Fruit fly (Drosophila melanogaster) whole organism, embryonic: ENCODE results near the gene fzo.

Source experiments
- Abd-B ChIP-seq: fragments of 200-800 bp; sonication (Bioruptor generic); optimal IDR thresholded peaks from 2 replicates; lab custom pipeline; 2018; ENCODE audit warnings: missing biosample characterization, mild to moderate bottlenecking, missing genetic modification characterization, moderate library complexity
- Adf1 ChIP-seq: fragments of 200-800 bp; sonication (Bioruptor generic); IDR thresholded peaks from 2 replicates; pipeline ENCODE4 v1.3.6; 2022; ENCODE audit warnings: missing biosample characterization, missing genetic modification characterization
- CG10959 ChIP-seq: fragments of 200-800 bp; sonication (Bioruptor generic); IDR thresholded peaks from 2 replicates; pipeline ENCODE4 v1.3.6; 2022; ENCODE audit warnings: missing biosample characterization, missing genetic modification characterization
- CG12744 ChIP-seq: fragments of 200-800 bp; sonication (Bioruptor generic); optimal IDR thresholded peaks from 2 replicates; lab custom pipeline; 2016; ENCODE audit warnings: missing biosample characterization, missing genetic modification characterization
- CG15479 ChIP-seq: fragments of 200-800 bp; sonication (Bioruptor generic); optimal IDR thresholded peaks from 3 replicates; lab custom pipeline; 2019; ENCODE audit warnings: missing biosample characterization, mild to moderate bottlenecking, missing genetic modification characterization, moderate library complexity
- CG1603 ChIP-seq: fragments of 200-800 bp; sonication (Bioruptor generic); optimal IDR thresholded peaks from 2 replicates; lab custom pipeline; 2019; ENCODE audit warnings: missing biosample characterization, mild to moderate bottlenecking, missing genetic modification characterization, moderate library complexity
- CG3847 ChIP-seq: fragments of 200-800 bp; sonication (Bioruptor generic); IDR thresholded peaks from 2 replicates; pipeline ENCODE4 v1.3.6; 2022; ENCODE audit warnings: missing biosample characterization, missing genetic modification characterization
- CG4282 ChIP-seq: fragments of 200-800 bp; sonication (Bioruptor generic); optimal IDR thresholded peaks from 2 replicates; lab custom pipeline; 2016; ENCODE audit warnings: missing biosample characterization, missing genetic modification characterization
- CG4707 ChIP-seq: fragments of 200-800 bp; sonication (Bioruptor generic); optimal IDR thresholded peaks from 2 replicates; lab custom pipeline; 2018; ENCODE audit warnings: missing biosample characterization, mild to moderate bottlenecking, missing genetic modification characterization, moderate library complexity
- CG7963 ChIP-seq: fragments of 200-800 bp; sonication (Bioruptor generic); IDR thresholded peaks from 3 replicates; pipeline ENCODE4 v1.3.6; 2022; ENCODE audit warnings: missing biosample characterization, missing genetic modification characterization; ENCODE audit not compliant: partially characterized antibody
- CG8290 ChIP-seq, 3 experiments: fragments of 200-800 bp; sonication (Bioruptor generic); optimal IDR thresholded peaks; 2 replicates each; lab custom pipeline; 2016 to 2019; ENCODE audit warnings: missing biosample characterization in 3 of 3, missing genetic modification characterization in 3 of 3, mild to moderate bottlenecking in 2 of 3, moderate library complexity in 1 of 3
- CG8478 ChIP-seq: fragments of >200 bp; optimal IDR thresholded peaks from 2 replicates; lab custom pipeline; 2018
- CG9609 ChIP-seq: fragments of 200-800 bp; sonication (Bioruptor generic); optimal IDR thresholded peaks from 3 replicates; lab custom pipeline; 2016; ENCODE audit warnings: missing biosample characterization, missing genetic modification characterization
- Doc2 ChIP-seq: fragments of 200-800 bp; sonication (Bioruptor generic); IDR thresholded peaks from 2 replicates; pipeline ENCODE4 v1.3.6; 2022; ENCODE audit warnings: missing biosample characterization, missing genetic modification characterization
- E2f2 ChIP-seq: fragments of 200-800 bp; sonication (Bioruptor generic); IDR thresholded peaks from 2 replicates; pipeline ENCODE4 v1.3.6; 2022; ENCODE audit warnings: missing biosample characterization, missing genetic modification characterization
- HHEX ChIP-seq: fragments of 200-800 bp; sonication (Bioruptor generic); optimal IDR thresholded peaks from 3 replicates; lab custom pipeline; 2017; ENCODE audit warnings: missing biosample characterization, mild to moderate bottlenecking, missing genetic modification characterization, missing genetic modification reagents
- Neu2 ChIP-seq: fragments of 200-800 bp; sonication (Bioruptor generic); optimal IDR thresholded peaks from 3 replicates; lab custom pipeline; 2016; ENCODE audit warnings: missing biosample characterization, missing genetic modification characterization, borderline replicate concordance
- NfI ChIP-seq: fragments of 200-800 bp; sonication (Bioruptor generic); optimal IDR thresholded peaks from 3 replicates; lab custom pipeline; 2018; ENCODE audit warnings: missing biosample characterization, mild to moderate bottlenecking, missing genetic modification characterization, moderate library complexity
- Oaz ChIP-seq: fragments of 200-800 bp; sonication (Bioruptor generic); IDR thresholded peaks from 2 replicates; pipeline ENCODE4 v1.3.6; 2022; ENCODE audit warnings: missing biosample characterization, missing genetic modification characterization
- Opbp ChIP-seq: fragments of 200-800 bp; sonication (Bioruptor generic); IDR thresholded peaks from 3 replicates; pipeline ENCODE4 v1.3.6; 2022; ENCODE audit warnings: missing biosample characterization, missing genetic modification characterization; ENCODE audit not compliant: partially characterized antibody
- Rx ChIP-seq: fragments of 200-800 bp; sonication (Bioruptor generic); IDR thresholded peaks from 2 replicates; pipeline ENCODE4 v1.3.6; 2022; ENCODE audit warnings: missing biosample characterization, missing genetic modification characterization
- Sox100B ChIP-seq: fragments of 200-800 bp; sonication (Bioruptor generic); optimal IDR thresholded peaks from 3 replicates; lab custom pipeline; 2018; ENCODE audit warnings: missing biosample characterization, mild to moderate bottlenecking, missing genetic modification characterization
- abd-A ChIP-seq: fragments of 200-800 bp; sonication (Bioruptor generic); optimal IDR thresholded peaks from 3 replicates; lab custom pipeline; 2019; ENCODE audit warnings: missing biosample characterization, mild to moderate bottlenecking, missing genetic modification characterization, moderate library complexity
- ase ChIP-seq: fragments of 200-800 bp; sonication (Bioruptor generic); IDR thresholded peaks from 3 replicates; pipeline ENCODE4 v1.3.6; 2022; ENCODE audit warnings: missing biosample characterization, missing genetic modification characterization
- bcd ChIP-seq: fragments of 200-800 bp; sonication (Bioruptor generic); optimal IDR thresholded peaks from 2 replicates; lab custom pipeline; 2017; ENCODE audit warnings: missing biosample characterization, mild to moderate bottlenecking, missing genetic modification characterization
- chif ChIP-seq, 2 experiments: fragments of 200-800 bp; sonication (Bioruptor generic); optimal IDR thresholded peaks; 3 replicates each; lab custom pipeline; 2016; ENCODE audit warnings: missing biosample characterization in 2 of 2, missing genetic modification characterization in 2 of 2
- chn ChIP-seq: fragments of 200-800 bp; sonication (Bioruptor generic); optimal IDR thresholded peaks from 2 replicates; lab custom pipeline; 2016; ENCODE audit warnings: missing biosample characterization, missing genetic modification characterization
- da ChIP-seq: fragments of 200-800 bp; sonication (Bioruptor generic); optimal IDR thresholded peaks from 2 replicates; lab custom pipeline; 2016; ENCODE audit warnings: missing biosample characterization, missing genetic modification characterization
- dm ChIP-seq: fragments of 200-800 bp; sonication (Bioruptor generic); optimal IDR thresholded peaks from 3 replicates; lab custom pipeline; 2016; ENCODE audit warnings: missing biosample characterization, missing genetic modification characterization
- exex ChIP-seq: fragments of 200-800 bp; sonication (Bioruptor generic); optimal IDR thresholded peaks from 4 replicates; lab custom pipeline; 2018; ENCODE audit warnings: missing biosample characterization, mild to moderate bottlenecking, missing genetic modification characterization, moderate library complexity
- fd64A ChIP-seq: fragments of 200-800 bp; sonication (Bioruptor generic); optimal IDR thresholded peaks from 3 replicates; lab custom pipeline; 2018; ENCODE audit warnings: missing biosample characterization, mild to moderate bottlenecking, missing genetic modification characterization
- ftz-f1 ChIP-seq: fragments of 200-800 bp; sonication (Bioruptor generic); optimal IDR thresholded peaks from 2 replicates; lab custom pipeline; 2016; ENCODE audit warnings: missing biosample characterization, missing genetic modification characterization
- fu2 ChIP-seq: fragments of 200-800 bp; sonication (Bioruptor generic); optimal IDR thresholded peaks from 2 replicates; lab custom pipeline; 2016; ENCODE audit warnings: missing biosample characterization, missing genetic modification characterization
- gcm2 ChIP-seq: fragments of 200-800 bp; sonication (Bioruptor generic); optimal IDR thresholded peaks from 2 replicates; lab custom pipeline; 2016; ENCODE audit warnings: missing biosample characterization, missing genetic modification characterization
- h ChIP-seq: fragments of >200 bp; optimal IDR thresholded peaks from 2 replicates; lab custom pipeline; 2017
- hbn ChIP-seq: fragments of 200-800 bp; sonication (Bioruptor generic); IDR thresholded peaks from 2 replicates; pipeline ENCODE4 v1.3.6; 2022; ENCODE audit warnings: missing biosample characterization, missing genetic modification characterization; ENCODE audit not compliant: partially characterized antibody
- insv ChIP-seq, 2 experiments: fragments of 200-800 bp; sonication (Bioruptor generic); optimal IDR thresholded peaks; 3 replicates each; lab custom pipeline; 2016 to 2018; ENCODE audit warnings: missing biosample characterization in 2 of 2, missing genetic modification characterization in 2 of 2
- lbe ChIP-seq: fragments of 200-800 bp; sonication (Bioruptor generic); optimal IDR thresholded peaks from 2 replicates; lab custom pipeline; 2016; ENCODE audit warnings: missing biosample characterization, mild to moderate bottlenecking, missing genetic modification characterization
- lmd ChIP-seq: fragments of 200-800 bp; sonication (Bioruptor generic); IDR thresholded peaks from 2 replicates; pipeline ENCODE4 v1.3.6; 2022; ENCODE audit warnings: missing biosample characterization, missing genetic modification characterization
- lola ChIP-seq, 3 experiments: fragments of >200 bp in 2 of 3; fragments of 200-800 bp in 1 of 3; sonication (Bioruptor generic) in 1 of 3; optimal IDR thresholded peaks; 2 replicates each; lab custom pipeline; 2017 to 2019; ENCODE audit warnings: missing biosample characterization in 3 of 3, missing genetic modification characterization in 3 of 3, mild to moderate bottlenecking in 1 of 3, moderate library complexity in 1 of 3
- pb ChIP-seq: fragments of 200-800 bp; sonication (Bioruptor generic); optimal IDR thresholded peaks from 3 replicates; lab custom pipeline; 2016; ENCODE audit warnings: missing biosample characterization, missing genetic modification characterization
- psq ChIP-seq: fragments of 200-800 bp; sonication (Bioruptor generic); optimal IDR thresholded peaks from 2 replicates; lab custom pipeline; 2017; ENCODE audit warnings: missing biosample characterization, missing genetic modification characterization
- salm ChIP-seq: fragments of 200-800 bp; sonication (Bioruptor generic); optimal IDR thresholded peaks from 2 replicates; lab custom pipeline; 2018; ENCODE audit warnings: missing biosample characterization, mild to moderate bottlenecking, missing genetic modification characterization
- slp2 ChIP-seq: fragments of 200-800 bp; sonication (Bioruptor generic); optimal IDR thresholded peaks from 2 replicates; lab custom pipeline; 2016; ENCODE audit warnings: missing biosample characterization, missing genetic modification characterization
- so ChIP-seq: fragments of 200-800 bp; sonication (Bioruptor generic); IDR thresholded peaks from 3 replicates; pipeline ENCODE4 v1.3.6; 2022; ENCODE audit warnings: missing biosample characterization, missing genetic modification characterization
- stwl ChIP-seq: fragments of 200-800 bp; sonication (Bioruptor generic); optimal IDR thresholded peaks from 3 replicates; lab custom pipeline; 2018; ENCODE audit warnings: missing biosample characterization, mild to moderate bottlenecking, missing genetic modification characterization, moderate library complexity
- tio ChIP-seq: fragments of 200-800 bp; sonication (Bioruptor generic); optimal IDR thresholded peaks from 2 replicates; lab custom pipeline; 2017; ENCODE audit warnings: missing biosample characterization, missing genetic modification characterization, inconsistent platforms
- tna ChIP-seq: fragments of 200-800 bp; sonication (Bioruptor generic); IDR thresholded peaks from 2 replicates; pipeline ENCODE4 v1.3.6; 2022; ENCODE audit warnings: missing biosample characterization, missing genetic modification characterization; ENCODE audit not compliant: partially characterized antibody
- wek ChIP-seq: fragments of 200-800 bp; sonication (Bioruptor generic); optimal IDR thresholded peaks from 3 replicates; lab custom pipeline; 2018; ENCODE audit warnings: missing biosample characterization, mild to moderate bottlenecking, missing genetic modification characterization, moderate library complexity
- yki ChIP-seq: fragments of >200 bp; optimal IDR thresholded peaks from 3 replicates; lab custom pipeline; 2018

fzo gene

dm6 chr3R:23239934-23240632 lies 36.2 kb upstream of the fzo start (continued):
- peak; percentile 45 for TF ChIP-seq slp2
- no peak for TF ChIP-seq yki
- TF ChIP-seq E2f2 (GFP tag; lab: Robert Waterston, UW), result peak; percentile 53; the same call in 1 of the 2 replicates
- no peak for TF ChIP-seq ftz-f1 (GFP tag; lab: Kevin White, UChicago)
- no peak for TF ChIP-seq CG7963 (GFP tag; lab: Robert Waterston, UW)
- TF ChIP-seq CG9609 (GFP tag; lab: Kevin White, UChicago), result peak; percentile 26
- TF ChIP-seq hbn, result no peak
- peak; percentile 50 for TF ChIP-seq Abd-B (GFP tag; lab: Kevin White, UChicago)
- no peak for TF ChIP-seq psq (GFP tag; lab: Kevin White, UChicago)
- no peak for TF ChIP-seq lbe
- no peak for TF ChIP-seq Neu2
- peak; percentile 22 for TF ChIP-seq NfI (GFP tag; lab: Kevin White, UChicago)
- TF ChIP-seq fd64A (GFP tag; lab: Kevin White, UChicago), result peak; percentile 4
- peak; percentile 46; the same call in 1 of the 2 replicates for TF ChIP-seq CG3847 (GFP tag; lab: Robert Waterston, UW)
- peak; percentile 73 for TF ChIP-seq Sox100B
- TF ChIP-seq Rx (GFP tag; lab: Robert Waterston, UW), result peak; percentile 15; the same call in 1 of the 2 replicates
- peak; percentile 43 for TF ChIP-seq HHEX (GFP tag; lab: Kevin White, UChicago)
- TF ChIP-seq CG8478 (lab: Kevin White, UChicago), result no peak
- no peak for TF ChIP-seq dm (GFP tag; lab: Kevin White, UChicago)
- TF ChIP-seq Oaz (GFP tag; lab: Robert Waterston, UW), result peak; percentile 57
- no peak for TF ChIP-seq CG4707
- peak; percentile 56 for TF ChIP-seq abd-A (tag; lab: Kevin White, UChicago)
- TF ChIP-seq chn (GFP tag; lab: Kevin White, UChicago), result no peak
- no peak for TF ChIP-seq CG12744
- peak; percentile 67 for TF ChIP-seq bcd (GFP tag; lab: Kevin White, UChicago)
- no peak for TF ChIP-seq insv (GFP tag; optimal IDR thresholded peaks at IDR 0.05; lab: Kevin White, UChicago)
- no peak for TF ChIP-seq CG1603 (tag; lab: Kevin White, UChicago)
- no peak for TF ChIP-seq Opbp (GFP tag; lab: Robert Waterston, UW)
- peak; percentile 2 to 27 for TF ChIP-seq chif (GFP tag; optimal IDR thresholded peaks at IDR 0.05; lab: Kevin White, UChicago)
- no peak for TF ChIP-seq da (GFP tag; lab: Kevin White, UChicago)
- TF ChIP-seq stwl, result no peak
- no peak for TF ChIP-seq tio (GFP tag; lab: Kevin White, UChicago)
- TF ChIP-seq CG10959 (GFP tag; lab: Robert Waterston, UW), result no peak
- peak; percentile 72; the same call in 2 of the 3 replicates for TF ChIP-seq so (GFP tag; lab: Robert Waterston, UW)
- TF ChIP-seq Doc2 (GFP tag; lab: Robert Waterston, UW), result no peak
- no peak for TF ChIP-seq fu2 (GFP tag; lab: Kevin White, UChicago)
- TF ChIP-seq exex, result peak; percentile 39
- peak; percentile 33; the same call in 1 of the 2 replicates for TF ChIP-seq Adf1 (GFP tag; lab: Robert Waterston, UW)
- TF ChIP-seq pb (GFP tag; lab: Kevin White, UChicago), result no peak
- TF ChIP-seq h (lab: Kevin White, UChicago), result no peak
- TF ChIP-seq CG8290 (GFP tag; optimal IDR thresholded peaks at IDR 0.05; lab: Kevin White, UChicago), result no peak
- no peak for TF ChIP-seq CG8290 (tag; optimal IDR thresholded peaks at IDR 0.05; lab: Kevin White, UChicago)
- TF ChIP-seq CG4282, result no peak
- peak; percentile 40 for TF ChIP-seq salm (tag; lab: Kevin White, UChicago)
- TF ChIP-seq tna (GFP tag; lab: Robert Waterston, UW), result no peak
- no peak for TF ChIP-seq ase
- TF ChIP-seq CG15479, result no peak
- no peak for TF ChIP-seq lola (GFP tag; optimal IDR thresholded peaks at IDR 0.05; lab: Kevin White, UChicago)
- TF ChIP-seq lmd (GFP tag; lab: Robert Waterston, UW), result peak; percentile 73
- no peak for TF ChIP-seq wek (GFP tag; lab: Kevin White, UChicago)
- TF ChIP-seq gcm2 (GFP tag; lab: Kevin White, UChicago), result no peak
